Worm (Caenorhabditis elegans) whole organism, L4/young adult: ENCODE results near the gene ntl-3.

Source experiments
- W03F9.2 ChIP-seq: fragments of 150-350 bp; optimal IDR thresholded peaks from 2 replicates; lab custom pipeline; 2014; ENCODE audit warnings: missing biosample characterization, missing genetic modification characterization
- him-1 ChIP-seq: sonication (generic microtip); optimal IDR thresholded peaks from 2 replicates; lab custom pipeline; 2016; ENCODE audit warnings: missing genotype, missing genetic modification reagents, missing genetic modification characterization, missing compliant biosample characterization

DNA sequence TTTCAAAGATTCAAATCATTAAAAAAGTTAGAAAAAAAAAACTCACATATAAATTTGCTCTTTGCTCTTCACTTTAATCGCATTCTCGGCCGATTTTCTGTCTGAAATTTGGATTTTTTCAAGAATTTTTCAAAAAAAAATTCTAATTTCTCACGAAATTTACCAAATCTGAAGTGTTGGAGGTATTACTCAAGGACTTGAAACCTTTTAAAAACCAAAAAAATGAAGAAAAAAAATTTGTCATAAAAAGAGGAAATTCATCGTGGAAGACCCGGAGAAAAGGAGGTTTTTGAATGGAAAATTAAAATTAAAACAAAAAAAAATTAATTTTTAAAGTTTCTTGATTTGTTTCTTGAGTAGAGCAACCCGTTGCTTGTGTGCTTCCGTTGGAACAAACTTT is 15.9 kb upstream of the ntl-3 start, which contains the start of gene Y56A3A.2:
- TF ChIP-seq him-1 (no peak), W03F9.2 (no peak)
